Worm (Caenorhabditis elegans) whole organism, midembryonic: ENCODE results near the gene F44E2.6.

Experiments
- cog-1 ChIP-seq: sonication (generic microtip); optimal IDR thresholded peaks from 2 replicates; lab custom pipeline; 2016; ENCODE audit warnings: missing genetic modification characterization, missing compliant biosample characterization
- flt-1 ChIP-seq: fragments of 200-800 bp; sonication (Bioruptor generic); IDR thresholded peaks from 2 replicates; pipeline ENCODE4 v1.3.6; 2022; ENCODE audit warnings: missing genetic modification characterization, missing compliant biosample characterization
- klf-2 ChIP-seq: fragments of 200-800 bp; sonication (Bioruptor generic); conservative IDR thresholded peaks from 2 replicates; pipeline ENCODE4 v1.3.6; 2022; ENCODE audit warnings: missing genetic modification reagents, missing genetic modification characterization, missing compliant biosample characterization
- ref-1 ChIP-seq: fragments of 200-800 bp; sonication (Bioruptor generic); conservative IDR thresholded peaks from 2 replicates; pipeline ENCODE4 v1.3.6; 2022; ENCODE audit warnings: missing genetic modification reagents, missing genetic modification characterization, missing compliant biosample characterization
- tab-1 ChIP-seq: fragments of 200-800 bp; sonication (Bioruptor generic); IDR thresholded peaks from 2 replicates; pipeline ENCODE4 v1.3.6; 2022; ENCODE audit warnings: missing genetic modification characterization, missing compliant biosample characterization
- ztf-23 ChIP-seq: fragments of 200-800 bp; sonication (Bioruptor generic); IDR thresholded peaks from 2 replicates; pipeline ENCODE4 v1.3.6; 2022; ENCODE audit warnings: missing genetic modification reagents, missing genetic modification characterization, missing compliant biosample characterization
- ztf-29 ChIP-seq: fragments of 200-800 bp; sonication (Bioruptor generic); IDR thresholded peaks from 2 replicates; pipeline ENCODE4 v1.3.6; 2022; ENCODE audit warnings: missing genetic modification reagents, missing genetic modification characterization, missing compliant biosample characterization

- TF ChIP-seq ztf-23 (GFP tag; lab: Robert Waterston, UW) = no peak
- no peak for TF ChIP-seq klf-2 (GFP tag; lab: Robert Waterston, UW)
- no peak for TF ChIP-seq ref-1
- TF ChIP-seq flt-1 (GFP tag; lab: Robert Waterston, UW) = no peak
- TF ChIP-seq tab-1 (GFP tag; lab: Robert Waterston, UW) = no peak
- TF ChIP-seq ztf-29 (GFP tag; lab: Robert Waterston, UW) = no peak
- no peak for TF ChIP-seq cog-1 (tag; lab: Kevin White, UChicago)
These were observed 6.9 kb downstream of the F44E2.6 start, which contains the start of gene F44E2.4 for ce11 chrIII:8838075-8838474.
